Worm (Caenorhabditis elegans) whole organism, midembryonic: ENCODE data around the gene str-20.

Source experiments
- T22C8.4 ChIP-seq: fragments of 200-800 bp; sonication (Bioruptor generic); IDR thresholded peaks from 2 replicates; pipeline ENCODE4 v1.3.6; 2022; ENCODE audit warnings: missing genetic modification characterization, missing compliant biosample characterization
- cog-1 ChIP-seq: sonication (generic microtip); optimal IDR thresholded peaks from 2 replicates; lab custom pipeline; 2016; ENCODE audit warnings: missing genetic modification characterization, missing compliant biosample characterization
- flt-1 ChIP-seq: fragments of 200-800 bp; sonication (Bioruptor generic); IDR thresholded peaks from 2 replicates; pipeline ENCODE4 v1.3.6; 2022; ENCODE audit warnings: missing genetic modification characterization, missing compliant biosample characterization
- klf-2 ChIP-seq: fragments of 200-800 bp; sonication (Bioruptor generic); conservative IDR thresholded peaks from 2 replicates; pipeline ENCODE4 v1.3.6; 2022; ENCODE audit warnings: missing genetic modification reagents, missing genetic modification characterization, missing compliant biosample characterization
- med-1 ChIP-seq: sonication (generic microtip); optimal IDR thresholded peaks from 2 replicates; lab custom pipeline; 2017; ENCODE audit warnings: missing genetic modification characterization, mild to moderate bottlenecking, missing compliant biosample characterization, antibody characterized with exemption, missing genetic modification reagents; ENCODE audit not compliant: insufficient read depth
- ref-1 ChIP-seq: fragments of 200-800 bp; sonication (Bioruptor generic); conservative IDR thresholded peaks from 2 replicates; pipeline ENCODE4 v1.3.6; 2022; ENCODE audit warnings: missing genetic modification reagents, missing genetic modification characterization, missing compliant biosample characterization
- tab-1 ChIP-seq: fragments of 200-800 bp; sonication (Bioruptor generic); IDR thresholded peaks from 2 replicates; pipeline ENCODE4 v1.3.6; 2022; ENCODE audit warnings: missing genetic modification characterization, missing compliant biosample characterization
- ztf-23 ChIP-seq: fragments of 200-800 bp; sonication (Bioruptor generic); IDR thresholded peaks from 2 replicates; pipeline ENCODE4 v1.3.6; 2022; ENCODE audit warnings: missing genetic modification reagents, missing genetic modification characterization, missing compliant biosample characterization
- ztf-29 ChIP-seq: fragments of 200-800 bp; sonication (Bioruptor generic); IDR thresholded peaks from 2 replicates; pipeline ENCODE4 v1.3.6; 2022; ENCODE audit warnings: missing genetic modification reagents, missing genetic modification characterization, missing compliant biosample characterization

str-20 gene

DNA sequence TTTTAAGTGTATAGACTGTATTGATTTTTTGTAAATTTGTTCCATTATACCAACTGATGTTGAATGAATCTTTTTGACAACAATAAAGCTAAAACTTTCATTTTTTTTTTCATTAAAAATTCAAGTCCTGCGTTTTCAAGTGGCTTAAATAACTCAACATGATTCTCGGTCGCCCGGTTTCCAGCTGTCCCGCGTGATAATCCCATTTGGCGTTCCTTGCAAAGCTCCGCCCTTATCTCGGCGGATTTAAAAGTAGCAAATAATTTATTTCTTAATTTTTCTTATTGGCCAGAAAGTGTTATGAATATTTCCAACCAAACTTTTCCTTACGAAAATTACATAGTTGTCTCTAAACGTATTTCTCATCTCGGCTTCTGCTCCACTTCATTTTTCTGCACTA, at the start of gene str-20:
Gene str-20, plus strand, starts transcription at position 301 of the 400 bp plus-strand sequence.
- TF ChIP-seq ztf-29 (GFP tag; lab: Robert Waterston, UW) (no peak), cog-1 (tag; lab: Kevin White, UChicago) (no peak), flt-1 (GFP tag; lab: Robert Waterston, UW) (no peak), T22C8.4 (no peak), ref-1 (GFP tag; lab: Robert Waterston, UW) (no peak), tab-1 (GFP tag; lab: Robert Waterston, UW) (no peak), klf-2 (GFP tag; lab: Robert Waterston, UW) (no peak), ztf-23 (GFP tag; lab: Robert Waterston, UW) (no peak), med-1 (GFP tag; lab: Kevin White, UChicago) (no peak)

DNA sequence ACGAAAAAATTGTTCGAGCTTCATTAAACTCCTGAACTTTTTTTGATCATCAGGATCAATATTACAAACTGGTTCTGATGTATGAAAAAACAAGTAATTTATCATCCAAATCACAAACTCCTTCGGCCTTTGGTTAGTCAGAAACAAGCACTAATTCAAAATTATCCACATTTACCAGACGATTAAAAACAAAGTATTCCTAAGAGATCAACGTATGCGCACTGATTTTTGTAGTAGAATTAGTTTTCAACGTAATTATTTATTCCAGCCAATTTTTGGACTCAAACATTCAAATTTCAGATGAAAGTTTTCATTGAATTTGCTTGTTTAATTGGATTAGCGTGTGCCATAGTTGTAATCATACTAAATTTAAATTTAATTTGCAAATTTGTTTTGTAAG, 49.4 kb upstream of the str-20 start, which contains the start of gene srbc-38:
Gene srbc-38, plus strand, starts transcription at position 301 of the 400 bp plus-strand sequence.
- no peak for TF ChIP-seq flt-1 (GFP tag; lab: Robert Waterston, UW)
- TF ChIP-seq ztf-23 (GFP tag; lab: Robert Waterston, UW) = no peak
- no peak for TF ChIP-seq T22C8.4
- no peak for TF ChIP-seq med-1 (GFP tag; lab: Kevin White, UChicago)
- no peak for TF ChIP-seq ref-1 (GFP tag; lab: Robert Waterston, UW)
- TF ChIP-seq cog-1 (tag; lab: Kevin White, UChicago) = no peak
- TF ChIP-seq ztf-29 (GFP tag; lab: Robert Waterston, UW) = no peak
- TF ChIP-seq tab-1 (GFP tag; lab: Robert Waterston, UW) = no peak
- TF ChIP-seq klf-2 (GFP tag; lab: Robert Waterston, UW) = no peak

ce11 chrV:708808-709207, 47.5 kb upstream of the str-20 start, which contains the start of gene srbc-39:
srbc-39 (plus strand) TSS chrV:709108.
- TF ChIP-seq cog-1 (tag; lab: Kevin White, UChicago) (no peak), tab-1 (GFP tag; lab: Robert Waterston, UW) (no peak), ref-1 (GFP tag; lab: Robert Waterston, UW) (no peak), klf-2 (GFP tag; lab: Robert Waterston, UW) (no peak), med-1 (GFP tag; lab: Kevin White, UChicago) (no peak), ztf-29 (GFP tag; lab: Robert Waterston, UW) (no peak), T22C8.4 (no peak), flt-1 (GFP tag; lab: Robert Waterston, UW) (no peak), ztf-23 (GFP tag; lab: Robert Waterston, UW) (no peak)

ce11 chrV:712882-713281, 43.4 kb upstream of the str-20 start, which contains the start of gene cyp-33C11:
cyp-33C11 (minus strand) TSS chrV:712982.
- TF ChIP-seq ztf-23 (GFP tag; lab: Robert Waterston, UW) = no peak

DNA sequence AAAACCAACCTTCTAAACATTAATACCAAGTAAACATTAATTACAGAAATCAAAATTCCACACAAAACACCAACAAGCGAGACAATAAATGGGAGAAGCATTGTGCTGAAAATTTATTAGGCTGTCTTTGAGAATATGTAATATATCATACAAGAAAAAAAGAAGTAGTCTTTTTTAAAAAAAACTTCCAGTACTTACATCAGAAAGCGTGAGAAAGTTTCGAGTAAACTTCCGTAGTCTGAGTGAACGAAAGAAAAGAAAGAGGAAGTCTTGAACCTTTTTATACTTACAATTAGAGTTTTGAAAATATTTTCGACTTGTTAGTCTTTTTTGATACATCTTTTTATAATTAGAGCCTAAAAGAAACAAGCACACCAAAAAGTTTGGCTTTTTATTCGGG, 36.5 kb upstream of the str-20 start, which contains the start of gene srbc-40:
Gene srbc-40, minus strand, starts transcription at position 101 of the 400 bp plus-strand sequence.
- TF ChIP-seq med-1 (GFP tag; lab: Kevin White, UChicago) (no peak), ref-1 (GFP tag; lab: Robert Waterston, UW) (no peak), ztf-23 (GFP tag; lab: Robert Waterston, UW) (no peak), tab-1 (GFP tag; lab: Robert Waterston, UW) (no peak), flt-1 (GFP tag; lab: Robert Waterston, UW) (no peak), cog-1 (tag; lab: Kevin White, UChicago) (no peak), klf-2 (GFP tag; lab: Robert Waterston, UW) (no peak), T22C8.4 (no peak), ztf-29 (GFP tag; lab: Robert Waterston, UW) (no peak)

- no peak for TF ChIP-seq flt-1 (GFP tag; lab: Robert Waterston, UW)
- TF ChIP-seq klf-2 (GFP tag; lab: Robert Waterston, UW) = no peak
- TF ChIP-seq med-1 (GFP tag; lab: Kevin White, UChicago) = no peak
- no peak for TF ChIP-seq ref-1 (GFP tag; lab: Robert Waterston, UW)
- TF ChIP-seq ztf-29 (GFP tag; lab: Robert Waterston, UW) = no peak
- no peak for TF ChIP-seq tab-1 (GFP tag; lab: Robert Waterston, UW)
- TF ChIP-seq ztf-23 (GFP tag; lab: Robert Waterston, UW) = no peak
Measured at ce11 chrV:722889-723288, 33.4 kb upstream of the str-20 start.

DNA sequence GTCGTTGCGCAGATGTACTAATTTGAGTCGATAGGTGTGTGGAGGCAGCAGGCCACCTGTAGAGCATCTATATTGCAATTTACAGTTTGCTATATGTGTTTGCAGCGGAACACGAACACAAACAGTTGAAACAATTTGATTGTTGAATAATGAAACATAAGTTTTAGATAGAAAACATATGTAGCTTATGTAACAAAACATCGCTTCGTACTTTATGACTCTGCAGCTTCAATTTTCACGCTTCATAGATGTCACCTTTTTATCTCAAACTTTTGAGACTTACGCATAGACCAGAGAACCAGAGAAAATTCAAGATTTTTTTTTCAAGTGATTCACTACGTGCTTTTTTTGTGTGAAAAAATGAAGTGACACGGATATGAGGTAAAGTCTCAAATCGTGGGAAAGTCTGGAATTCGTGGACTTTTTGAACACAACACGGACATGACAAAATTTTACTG, 32.3 kb upstream of the str-20 start, which contains the start of gene fbxb-72:
Gene fbxb-72, minus strand, starts transcription at position 58 of the 458 bp plus-strand sequence.
- TF ChIP-seq klf-2 (GFP tag; lab: Robert Waterston, UW) (no peak), flt-1 (GFP tag; lab: Robert Waterston, UW) (peak; percentile 51; the same call in 1 of the 2 replicates), ztf-23 (GFP tag; lab: Robert Waterston, UW) (no peak)

- TF ChIP-seq T22C8.4 (no peak), flt-1 (GFP tag; lab: Robert Waterston, UW) (no peak), ref-1 (GFP tag; lab: Robert Waterston, UW) (no peak), klf-2 (GFP tag; lab: Robert Waterston, UW) (no peak), cog-1 (tag; lab: Kevin White, UChicago) (no peak), ztf-23 (GFP tag; lab: Robert Waterston, UW) (no peak)
Measured at ce11 chrV:724470-724890, 31.8 kb upstream of the str-20 start.

DNA sequence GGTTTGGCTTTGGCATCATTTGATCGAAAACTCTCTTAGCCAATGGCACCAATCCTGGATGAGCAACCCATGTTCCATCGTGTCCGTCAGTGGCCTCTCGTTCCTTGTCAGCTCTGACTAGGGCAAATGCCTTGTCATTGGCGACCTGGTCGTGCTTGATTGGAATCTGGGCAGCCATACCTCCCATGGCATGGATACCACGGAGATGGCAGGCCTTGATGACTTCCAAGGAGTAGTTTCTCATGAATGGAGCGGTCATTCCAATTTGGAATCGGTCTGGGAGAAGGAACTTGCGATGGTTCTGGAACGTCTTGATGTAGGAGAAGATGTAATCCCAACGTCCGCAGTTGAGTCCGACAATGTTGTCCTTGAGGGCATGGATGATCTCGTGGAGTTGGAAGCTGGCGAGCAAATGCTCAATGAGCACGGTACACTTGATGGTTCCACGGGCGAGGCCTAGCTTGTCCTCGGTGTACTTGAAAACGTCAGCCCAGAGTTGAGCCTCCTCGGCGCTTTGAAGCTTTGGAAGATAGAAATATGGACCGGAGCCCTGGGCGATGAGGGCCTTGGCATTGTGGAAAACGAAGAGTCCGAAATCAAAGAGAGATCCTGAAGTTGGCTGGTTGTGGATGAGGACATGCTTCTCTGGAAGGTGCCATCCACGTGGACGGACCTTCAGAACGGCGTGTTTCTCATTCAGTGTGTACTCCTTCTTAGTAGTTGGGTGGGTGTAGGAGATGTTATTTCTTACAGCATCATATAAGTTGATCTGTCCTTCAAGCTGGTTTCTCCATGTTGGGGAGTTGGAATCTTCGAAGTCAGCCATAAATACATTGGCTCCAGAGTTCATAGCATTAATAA, 31.1 kb upstream of the str-20 start:
- TF ChIP-seq tab-1 (GFP tag; lab: Robert Waterston, UW) = no peak
- no peak for TF ChIP-seq med-1 (GFP tag; lab: Kevin White, UChicago)
- TF ChIP-seq flt-1 (GFP tag; lab: Robert Waterston, UW) = 0 out of 2 replicates have a peak, but pooled peaks have one; percentile 45
- TF ChIP-seq ref-1 (GFP tag; lab: Robert Waterston, UW) = no peak
- TF ChIP-seq ztf-29 (GFP tag; lab: Robert Waterston, UW) = no peak
